Worm (Caenorhabditis elegans): Measurements from ENCODE around the gene Y47D3A.32.

Gene Y47D3A.32

ce11 chrIII:11227025-11227424 lies 25.2 kb upstream of the Y47D3A.32 start, which contains the start of gene tbx-37 (continued):
- TF ChIP-seq somi-1 (GFP tag; optimal IDR thresholded peaks at IDR 0.05) (no peak), hmg-1.2 (GFP tag; IDR thresholded peaks at IDR 0.05) (no peak)

ce11 chrIII:11230581-11230980 lies 21.6 kb upstream of the Y47D3A.32 start:
- TF ChIP-seq egl-44 (GFP tag; IDR thresholded peaks at IDR 0.05), result no peak
- TF ChIP-seq C17E4.6 (GFP tag; IDR thresholded peaks at IDR 0.05), result no peak
- no peak for TF ChIP-seq ets-4 (GFP tag; optimal IDR thresholded peaks at IDR 0.05)
- TF ChIP-seq ztf-3 (GFP tag; optimal IDR thresholded peaks at IDR 0.05), result no peak
- no peak for TF ChIP-seq ztf-18 (tag; optimal IDR thresholded peaks at IDR 0.05)
- TF ChIP-seq lir-1 (GFP tag; conservative IDR thresholded peaks at IDR 0.05), result no peak
- TF ChIP-seq Y67H2A.10 (GFP tag; conservative IDR thresholded peaks at IDR 0.05), result no peak
- no peak for TF ChIP-seq ceh-79 (tag; optimal IDR thresholded peaks at IDR 0.05)
- TF ChIP-seq madf-10 (tag; optimal IDR thresholded peaks at IDR 0.05), result no peak
- TF ChIP-seq aptf-3 (GFP tag; IDR thresholded peaks at IDR 0.05), result no peak
- TF ChIP-seq mel-28 (tag; optimal IDR thresholded peaks at IDR 0.05; ENCODE audit: borderline replicate concordance), result no peak
- TF ChIP-seq nhr-90 (tag; optimal IDR thresholded peaks at IDR 0.05), result no peak
- TF ChIP-seq dox-1 (GFP tag; IDR thresholded peaks at IDR 0.05), result no peak
- TF ChIP-seq egl-18 (GFP tag; IDR thresholded peaks at IDR 0.05), result no peak
- no peak for TF ChIP-seq F52B5.7 (tag; optimal IDR thresholded peaks at IDR 0.05)
- no peak for TF ChIP-seq nhr-27 (tag; optimal IDR thresholded peaks at IDR 0.05)
- no peak for TF ChIP-seq zim-3 (tag; optimal IDR thresholded peaks at IDR 0.05)
- TF ChIP-seq F55B11.4 (tag; optimal IDR thresholded peaks at IDR 0.05; ENCODE audit: borderline replicate concordance, insufficient read depth), result no peak
- TF ChIP-seq T26A5.8 (tag; optimal IDR thresholded peaks at IDR 0.05), result no peak
- TF ChIP-seq pha-4 (tag; optimal IDR thresholded peaks at IDR 0.05), result no peak

ce11 chrIII:11231408-11231807 lies 20.8 kb upstream of the Y47D3A.32 start:
- TF ChIP-seq attf-5 (GFP tag; optimal IDR thresholded peaks at IDR 0.05) (no peak), hmg-20 (GFP tag; IDR thresholded peaks at IDR 0.05) (no peak), ztf-28 (GFP tag; IDR thresholded peaks at IDR 0.05) (no peak), F57A8.1 (GFP tag; optimal IDR thresholded peaks at IDR 0.05) (no peak), lin-40 (tag; optimal IDR thresholded peaks at IDR 0.05) (no peak), F57C9.4 (tag; optimal IDR thresholded peaks at IDR 0.05) (no peak), nfyb-1 (GFP tag; IDR thresholded peaks at IDR 0.05) (no peak), ztf-6 (GFP tag; IDR thresholded peaks at IDR 0.05) (no peak), C06A6.2 (GFP tag; conservative IDR thresholded peaks at IDR 0.05) (no peak), ztf-25 (GFP tag; IDR thresholded peaks at IDR 0.05) (no peak)

ce11 chrIII:11231969-11232368 lies 20.2 kb upstream of the Y47D3A.32 start, which contains the start of gene elo-8:
Gene elo-8, minus strand, starts transcription at chrIII:11232069.
- TF ChIP-seq madf-8 (GFP tag; conservative IDR thresholded peaks at IDR 0.05), result no peak
- no peak for TF ChIP-seq zim-3 (tag; optimal IDR thresholded peaks at IDR 0.05)
- no peak for TF ChIP-seq T26A5.8 (tag; optimal IDR thresholded peaks at IDR 0.05)
- no peak for TF ChIP-seq Y53F4B.3 (GFP tag; IDR thresholded peaks at IDR 0.05)
- no peak for TF ChIP-seq dpff-1 (tag; optimal IDR thresholded peaks at IDR 0.05)
- no peak for TF ChIP-seq lsl-1 (GFP tag; optimal IDR thresholded peaks at IDR 0.05)

Measured in whole organism, young adult.